Worm (Caenorhabditis elegans) whole organism, L3 larva: Measurements from ENCODE around the gene C50D2.1.

Experiments
- pha-4 ChIP-seq: fragments of 150-350 bp; optimal IDR thresholded peaks from 2 replicates; lab custom pipeline; 2014; ENCODE audit warnings: missing biosample characterization, missing genetic modification reagents, missing genetic modification characterization
- snpc-4 ChIP-seq: fragments of 150-350 bp; optimal IDR thresholded peaks from 2 replicates; lab custom pipeline; 2014; ENCODE audit warnings: missing biosample characterization, missing genetic modification characterization

DNA sequence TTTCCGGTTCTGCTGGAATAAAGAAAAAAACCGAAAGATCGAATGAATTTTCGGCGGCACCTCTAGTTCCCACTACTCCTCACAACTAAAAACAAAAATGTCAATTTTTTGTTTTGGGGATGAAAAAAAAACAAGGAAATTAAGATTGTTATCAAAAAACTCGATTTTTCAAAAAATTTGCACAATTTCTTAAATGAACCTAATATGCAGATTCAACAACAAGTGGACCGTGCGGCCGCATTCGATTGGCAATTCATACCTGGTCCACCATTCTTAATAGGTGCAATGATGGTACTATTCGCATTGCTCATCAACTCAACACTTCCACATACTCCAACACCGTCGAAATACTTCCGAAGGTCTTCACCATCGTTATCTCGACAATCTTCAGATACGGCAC is 40.1 kb downstream of the C50D2.1 start:
- no peak for TF ChIP-seq pha-4 (tag; lab: Kevin White, UChicago)
- TF ChIP-seq snpc-4 (tag; lab: Kevin White, UChicago) = no peak
